Fruit fly (Drosophila melanogaster): ENCODE measurements around the gene CG17108.

- TF ChIP-seq Hr96 (GFP tag; optimal IDR thresholded peaks at IDR 0.05) (no peak), CG33017 (tag; optimal IDR thresholded peaks at IDR 0.05) (no peak)
These were observed 30.0 kb upstream of the CG17108 start, which contains the start of gene CG6431 for dm6 chr2L:10723903-10724302.
